In genomic region chrV:16593792-16594059, ce11 we compare ENCODE assay signal across 5 worm cellular contexts.
TF ChIP-seq lines count a peak whose summit lies in the region.

No protein-coding gene starts in this region.

TF ChIP-seq in whole organism, L1 larva, 84 proteins besides CTCF, POLR2A, EP300 and RAD21:
- TF ChIP-seq ama-1 (optimal IDR thresholded peaks at IDR 0.05; lab: Kevin White, UChicago) (peak; percentile 6), ceh-90 (tag; optimal IDR thresholded peaks at IDR 0.05; lab: Kevin White, UChicago) (no peak)

TF ChIP-seq in whole organism, L4 larva, 104 proteins besides CTCF, POLR2A, EP300 and RAD21:
- TF ChIP-seq F49E8.2 (tag; optimal IDR thresholded peaks at IDR 0.05; lab: Kevin White, UChicago; ENCODE audit: borderline replicate concordance) (no peak), dmd-6 (GFP tag; IDR thresholded peaks at IDR 0.05; lab: Robert Waterston, UW) (0 out of 2 replicates have a peak, but pooled peaks have one; percentile 3), dpl-1 (GFP tag; optimal IDR thresholded peaks at IDR 0.05; lab: Kevin White, UChicago) (no peak), ceh-28 (tag; optimal IDR thresholded peaks at IDR 0.05; lab: Kevin White, UChicago) (no peak), sdz-12 (GFP tag; optimal IDR thresholded peaks at IDR 0.05; lab: Kevin White, UChicago) (peak; percentile 18), egl-43 (GFP tag; IDR thresholded peaks at IDR 0.05; lab: Robert Waterston, UW) (no peak), zfp-3 (GFP tag; conservative IDR thresholded peaks at IDR 0.05; lab: Robert Waterston, UW) (peak; percentile 21; the same call in 1 of the 2 replicates), set-16 (GFP tag; IDR thresholded peaks at IDR 0.05; lab: Robert Waterston, UW) (peak; percentile 67)

TF ChIP-seq in whole organism, late embryonic, 69 proteins besides CTCF, POLR2A, EP300 and RAD21:
- no peak for TF ChIP-seq lim-6 (tag; optimal IDR thresholded peaks at IDR 0.05; lab: Kevin White, UChicago)
- no peak for TF ChIP-seq dmd-4 (tag; optimal IDR thresholded peaks at IDR 0.05; lab: Kevin White, UChicago; ENCODE audit: borderline replicate concordance)
- TF ChIP-seq elt-4 (tag; optimal IDR thresholded peaks at IDR 0.05; lab: Kevin White, UChicago), result peak; percentile 20
- no peak for TF ChIP-seq ceh-31 (tag; optimal IDR thresholded peaks at IDR 0.05; lab: Kevin White, UChicago)
- no peak for TF ChIP-seq pha-2 (tag; optimal IDR thresholded peaks at IDR 0.05; lab: Kevin White, UChicago)
- no peak for TF ChIP-seq ama-1 (optimal IDR thresholded peaks at IDR 0.05; lab: Kevin White, UChicago)
- no peak for TF ChIP-seq ceh-9 (tag; optimal IDR thresholded peaks at IDR 0.05; lab: Kevin White, UChicago)

TF ChIP-seq in whole organism, midembryonic, 9 proteins besides CTCF, POLR2A, EP300 and RAD21:
- TF ChIP-seq ref-1 (GFP tag; conservative IDR thresholded peaks at IDR 0.05; lab: Robert Waterston, UW), result no peak
- TF ChIP-seq tab-1 (GFP tag; IDR thresholded peaks at IDR 0.05; lab: Robert Waterston, UW), result 0 out of 2 replicates have a peak, but pooled peaks have one; percentile 9
- TF ChIP-seq T22C8.4 (GFP tag; IDR thresholded peaks at IDR 0.05; lab: Robert Waterston, UW), result no peak

TF ChIP-seq in whole organism, young adult, 124 proteins besides CTCF, POLR2A, EP300 and RAD21:
- TF ChIP-seq Y95B8A.8 (GFP tag; IDR thresholded peaks at IDR 0.05; lab: Robert Waterston, UW) (peak; percentile 44), somi-1 (GFP tag; optimal IDR thresholded peaks at IDR 0.05; lab: Kevin White, UChicago) (no peak), lin-40 (tag; optimal IDR thresholded peaks at IDR 0.05; lab: Kevin White, UChicago) (no peak), F33H1.4 (GFP tag; IDR thresholded peaks at IDR 0.05; lab: Robert Waterston, UW) (no peak), sptf-2 (GFP tag; optimal IDR thresholded peaks at IDR 0.05; lab: Kevin White, UChicago) (no peak), die-1 (tag; optimal IDR thresholded peaks at IDR 0.05; lab: Kevin White, UChicago) (no peak), attf-3 (GFP tag; conservative IDR thresholded peaks at IDR 0.05; lab: Robert Waterston, UW) (no peak), ccch-3 (GFP tag; optimal IDR thresholded peaks at IDR 0.05; lab: Kevin White, UChicago) (no peak), cebp-2 (GFP tag; IDR thresholded peaks at IDR 0.05; lab: Robert Waterston, UW) (peak; percentile 31; the same call in 1 of the 2 replicates), zfh-2 (GFP tag; conservative IDR thresholded peaks at IDR 0.05; lab: Robert Waterston, UW) (peak; percentile 85), snpc-1.3 (tag; optimal IDR thresholded peaks at IDR 0.05; lab: Kevin White, UChicago; ENCODE audit: insufficient read depth) (no peak), repo-1 (tag; optimal IDR thresholded peaks at IDR 0.05; lab: Kevin White, UChicago) (peak; percentile 38), nhr-90 (tag; optimal IDR thresholded peaks at IDR 0.05; lab: Kevin White, UChicago) (no peak), F57A8.1 (GFP tag; optimal IDR thresholded peaks at IDR 0.05; lab: Kevin White, UChicago) (no peak), ceh-79 (tag; optimal IDR thresholded peaks at IDR 0.05; lab: Kevin White, UChicago) (no peak), fkh-3 (tag; optimal IDR thresholded peaks at IDR 0.05; lab: Kevin White, UChicago) (no peak), hrde-1 (tag; optimal IDR thresholded peaks at IDR 0.05; lab: Kevin White, UChicago; ENCODE audit: borderline replicate concordance) (no peak), Y53G8AR.9 (GFP tag; conservative IDR thresholded peaks at IDR 0.05; lab: Robert Waterston, UW) (0 out of 2 replicates have a peak, but pooled peaks have one; percentile 45), lag-1 (GFP tag; IDR thresholded peaks at IDR 0.05; lab: Robert Waterston, UW) (no peak), attf-6 (GFP tag; IDR thresholded peaks at IDR 0.05; lab: Robert Waterston, UW) (peak; percentile 27; the same call in 1 of the 2 replicates), lin-54 (GFP tag; optimal IDR thresholded peaks at IDR 0.05; lab: Kevin White, UChicago) (no peak), mcd-1 (GFP tag; IDR thresholded peaks at IDR 0.05; lab: Robert Waterston, UW) (peak; percentile 26; the same call in 1 of the 2 replicates), ekl-4 (GFP tag; IDR thresholded peaks at IDR 0.05; lab: Robert Waterston, UW) (0 out of 2 replicates have a peak, but pooled peaks have one; percentile 22), B0336.3 (GFP tag; IDR thresholded peaks at IDR 0.05; lab: Robert Waterston, UW) (0 out of 2 replicates have a peak, but pooled peaks have one; percentile 7)
